Worm (Caenorhabditis elegans): Measurements from ENCODE around the gene srh-201.

- TF ChIP-seq blmp-1 (tag; optimal IDR thresholded peaks at IDR 0.05) (no peak), mab-5 (tag; optimal IDR thresholded peaks at IDR 0.05) (no peak)
Measured at ce11 chrV:9059468-9059867, 45.8 kb upstream of the srh-201 start, which contains the start of the genes C25E10.16 and C25E10.13.
